Worm (Caenorhabditis elegans) whole organism, early embryonic: ENCODE measurements around the gene F37A8.5.

ENCODE experiments used
- F13C5.2 ChIP-seq: sonication (generic microtip); optimal IDR thresholded peaks from 2 replicates; lab custom pipeline; 2017; ENCODE audit warnings: mild to moderate bottlenecking, missing genetic modification characterization, inconsistent platforms, missing compliant biosample characterization
- ceh-36 ChIP-seq: sonication (generic microtip); optimal IDR thresholded peaks from 2 replicates; lab custom pipeline; 2016; ENCODE audit warnings: missing genetic modification characterization, inconsistent platforms, missing compliant biosample characterization

- TF ChIP-seq ceh-36 (tag; lab: Kevin White, UChicago) (peak; percentile 84), F13C5.2 (tag; lab: Kevin White, UChicago) (peak; percentile 93)
Measured at ce11 chrIII:3916624-3917023, 39.8 kb upstream of the F37A8.5 start, which contains the start of gene ccdc-47.
